Fruit fly (Drosophila melanogaster) whole organism, wandering third instar larva: Measurements from ENCODE around the gene CG42537.

Experiments used
- Abd-B ChIP-seq: fragments of >200 bp; optimal IDR thresholded peaks from 2 replicates; lab custom pipeline; 2017; ENCODE audit warnings: missing biosample characterization, missing genetic modification characterization
- CG32264 ChIP-seq: fragments of 200-800 bp; sonication (Bioruptor generic); optimal IDR thresholded peaks from 2 replicates; lab custom pipeline; 2016; ENCODE audit warnings: missing biosample characterization, missing genetic modification characterization
- CG9705 ChIP-seq: fragments of 200-800 bp; sonication (Bioruptor generic); optimal IDR thresholded peaks from 2 replicates; lab custom pipeline; 2018; ENCODE audit warnings: missing biosample characterization, mild to moderate bottlenecking, missing genetic modification characterization
- CrebA ChIP-seq: fragments of 200-800 bp; sonication (Bioruptor generic); optimal IDR thresholded peaks from 2 replicates; lab custom pipeline; 2016; ENCODE audit warnings: missing biosample characterization, mild to moderate bottlenecking, missing genetic modification characterization, borderline replicate concordance
- Dfd ChIP-seq: fragments of >200 bp; optimal IDR thresholded peaks from 2 replicates; lab custom pipeline; 2017; ENCODE audit warnings: missing biosample characterization, missing genetic modification characterization
- Dif ChIP-seq: fragments of 200-275, 200-300 bp; sonication (Bioruptor generic); optimal IDR thresholded peaks from 2 replicates; lab custom pipeline; 2018; ENCODE audit warnings: missing biosample characterization, missing genetic modification characterization; ENCODE audit not compliant: partially characterized antibody
- GATAd ChIP-seq: sonication (Bioruptor generic); optimal IDR thresholded peaks from 2 replicates; lab custom pipeline; 2016; ENCODE audit warnings: missing biosample characterization, missing genetic modification characterization
- HLH106 ChIP-seq: fragments of 200-800 bp; optimal IDR thresholded peaks from 3 replicates; lab custom pipeline; 2019; ENCODE audit warnings: missing biosample characterization, mild to moderate bottlenecking, missing genetic modification characterization, moderate library complexity
- Hnf4 ChIP-seq: fragments of 200-800 bp; sonication (Bioruptor generic); optimal IDR thresholded peaks from 2 replicates; lab custom pipeline; 2016; ENCODE audit warnings: missing biosample characterization, mild to moderate bottlenecking, missing genetic modification characterization
- Hr78 ChIP-seq: fragments of >200 bp; optimal IDR thresholded peaks from 2 replicates; lab custom pipeline; 2017; ENCODE audit warnings: missing biosample characterization, missing genetic modification characterization
- Hr83 ChIP-seq: fragments of 200-300 bp; sonication (Bioruptor generic); optimal IDR thresholded peaks from 2 replicates; lab custom pipeline; 2016; ENCODE audit warnings: missing biosample characterization, mild to moderate bottlenecking, missing genetic modification characterization, moderate library complexity; ENCODE audit not compliant: poor library complexity, severe bottlenecking
- Jra ChIP-seq: sonication (Bioruptor generic); optimal IDR thresholded peaks from 2 replicates; lab custom pipeline; 2016; ENCODE audit warnings: missing biosample characterization, missing genetic modification characterization
- Mio ChIP-seq: sonication (Bioruptor generic); optimal IDR thresholded peaks from 2 replicates; lab custom pipeline; 2016; ENCODE audit warnings: missing biosample characterization, missing genetic modification characterization
- Myc ChIP-seq: fragments of >200 bp; optimal IDR thresholded peaks from 2 replicates; lab custom pipeline; 2017
- N ChIP-seq: fragments of >200 bp; optimal IDR thresholded peaks from 2 replicates; lab custom pipeline; 2018; ENCODE audit warnings: missing biosample characterization, missing external identifiers, missing genetic modification characterization
- OdsH ChIP-seq: fragments of 200-800 bp; sonication (Bioruptor generic); optimal IDR thresholded peaks from 2 replicates; lab custom pipeline; 2016; ENCODE audit warnings: missing biosample characterization, mild to moderate bottlenecking, missing genetic modification characterization
- Rel ChIP-seq, 2 experiments: fragments of 200-800 bp; sonication (Bioruptor generic) in 1 of 2; optimal IDR thresholded peaks; 2 replicates in 1 of 2; 3 replicates in 1 of 2; lab custom pipeline; 2016 to 2019; ENCODE audit warnings: mild to moderate bottlenecking in 2 of 2, missing biosample characterization in 2 of 2, missing genetic modification characterization in 2 of 2, moderate library complexity in 1 of 2
- Sp1 ChIP-seq: fragments of 200-800 bp; sonication (Bioruptor generic); optimal IDR thresholded peaks from 3 replicates; lab custom pipeline; 2019; ENCODE audit warnings: missing biosample characterization, mild to moderate bottlenecking, missing genetic modification characterization, moderate library complexity
- Vsx2 ChIP-seq: fragments of 200-300, 225-300 bp; sonication (Bioruptor generic); optimal IDR thresholded peaks from 2 replicates; lab custom pipeline; 2018; ENCODE audit warnings: missing biosample characterization, missing genetic modification characterization; ENCODE audit not compliant: partially characterized antibody
- br ChIP-seq: fragments of 200-800 bp; sonication (Bioruptor generic); optimal IDR thresholded peaks from 2 replicates; lab custom pipeline; 2016; ENCODE audit warnings: missing biosample characterization, missing genetic modification characterization
- brk ChIP-seq: fragments of 200-800 bp; sonication (Bioruptor generic); optimal IDR thresholded peaks from 2 replicates; lab custom pipeline; 2016; ENCODE audit warnings: missing biosample characterization, mild to moderate bottlenecking, missing genetic modification characterization
- dmrt93B ChIP-seq: fragments of 200-800 bp; sonication (Bioruptor generic); optimal IDR thresholded peaks from 2 replicates; lab custom pipeline; 2018; ENCODE audit warnings: missing biosample characterization, mild to moderate bottlenecking, missing genetic modification characterization
- ey ChIP-seq: fragments of 200-800 bp; sonication (Bioruptor generic); optimal IDR thresholded peaks from 2 replicates; lab custom pipeline; 2016; ENCODE audit warnings: missing biosample characterization, missing genetic modification characterization
- foxo ChIP-seq, 2 experiments: fragments of 200-800 bp; sonication (Bioruptor generic); optimal IDR thresholded peaks; 2 replicates in 1 of 2; 3 replicates in 1 of 2; lab custom pipeline; 2016 to 2017; ENCODE audit warnings: missing biosample characterization in 2 of 2, missing genetic modification characterization in 2 of 2
- fru ChIP-seq: fragments of 200-800 bp; sonication (Bioruptor generic); optimal IDR thresholded peaks from 3 replicates; lab custom pipeline; 2016; ENCODE audit warnings: missing biosample characterization, mild to moderate bottlenecking, missing genetic modification characterization
- h ChIP-seq: fragments of 200-800 bp; sonication (Bioruptor generic); optimal IDR thresholded peaks from 3 replicates; lab custom pipeline; 2016; ENCODE audit warnings: missing biosample characterization, mild to moderate bottlenecking, missing genetic modification characterization
- jim ChIP-seq: fragments of 175-275, 200-325 bp; sonication (Bioruptor generic); optimal IDR thresholded peaks from 2 replicates; lab custom pipeline; 2016; ENCODE audit warnings: missing biosample characterization, mild to moderate bottlenecking, missing genetic modification characterization
- lola ChIP-seq: fragments of >200 bp; optimal IDR thresholded peaks from 2 replicates; lab custom pipeline; 2017; ENCODE audit warnings: missing biosample characterization, missing genetic modification characterization
- pan ChIP-seq: fragments of >200 bp; optimal IDR thresholded peaks from 2 replicates; lab custom pipeline; 2017
- psq ChIP-seq: fragments of 200-800 bp; sonication (Bioruptor generic); optimal IDR thresholded peaks from 3 replicates; lab custom pipeline; 2017; ENCODE audit warnings: missing biosample characterization, mild to moderate bottlenecking, missing genetic modification characterization, moderate library complexity
- sage ChIP-seq: fragments of 200-800 bp; sonication (Bioruptor generic); optimal IDR thresholded peaks from 2 replicates; lab custom pipeline; 2016; ENCODE audit warnings: missing biosample characterization, mild to moderate bottlenecking, missing genetic modification characterization
- sv ChIP-seq: fragments of 200-800 bp; sonication (Bioruptor generic); optimal IDR thresholded peaks from 3 replicates; lab custom pipeline; 2016; ENCODE audit warnings: missing biosample characterization, missing genetic modification characterization
- tai ChIP-seq: sonication (Bioruptor generic); optimal IDR thresholded peaks from 2 replicates; lab custom pipeline; 2016; ENCODE audit warnings: missing biosample characterization, missing genetic modification characterization
- usp ChIP-seq: fragments of >200 bp; optimal IDR thresholded peaks from 2 replicates; lab custom pipeline; 2017; ENCODE audit warnings: missing biosample characterization, missing genetic modification characterization
- woc ChIP-seq: sonication (Bioruptor generic); optimal IDR thresholded peaks from 2 replicates; lab custom pipeline; 2016; ENCODE audit warnings: missing biosample characterization, mild to moderate bottlenecking, missing genetic modification characterization

The CG42537 gene

dm6 chr3R:6339795-6340194 is 37.8 kb upstream of the CG42537 start, which contains the start of gene Osi20:
Gene Osi20 (plus strand): TSS chr3R:6340095.
- no peak for TF ChIP-seq OdsH
- TF ChIP-seq tai (GFP tag; lab: Kevin White, UChicago): no peak
- no peak for TF ChIP-seq CrebA
- no peak for TF ChIP-seq woc
- no peak for TF ChIP-seq foxo (GFP tag; optimal IDR thresholded peaks at IDR 0.05; lab: Kevin White, UChicago)
- no peak for TF ChIP-seq psq
- no peak for TF ChIP-seq Hr83 (GFP tag; lab: Kevin White, UChicago)
- TF ChIP-seq Abd-B: no peak
- TF ChIP-seq brk (GFP tag; lab: Kevin White, UChicago): no peak
- TF ChIP-seq lola (GFP tag; lab: Kevin White, UChicago): no peak
- no peak for TF ChIP-seq HLH106 (tag; lab: Kevin White, UChicago)
- TF ChIP-seq Jra: no peak
- no peak for TF ChIP-seq CG9705 (GFP tag; lab: Kevin White, UChicago)

dm6 chr3R:6341668-6342067 is 35.9 kb upstream of the CG42537 start, which contains the start of gene CG17917:
Gene CG17917 (plus strand): TSS chr3R:6341968.
- TF ChIP-seq br (GFP tag; lab: Kevin White, UChicago) (no peak), lola (GFP tag; lab: Kevin White, UChicago) (no peak), Hr78 (GFP tag; lab: Kevin White, UChicago) (no peak), woc (no peak), foxo (GFP tag; optimal IDR thresholded peaks at IDR 0.05; lab: Kevin White, UChicago) (no peak), Dif (GFP tag; lab: Kevin White, UChicago) (no peak), psq (no peak), dmrt93B (GFP tag; lab: Kevin White, UChicago) (no peak)

dm6 chr3R:6342702-6343101 is 34.9 kb upstream of the CG42537 start, which contains the start of gene CG10298:
Gene CG10298 (plus strand): TSS chr3R:6343002.
- TF ChIP-seq Sp1 (no peak), sv (GFP tag; lab: Kevin White, UChicago) (no peak), jim (no peak), Mio (GFP tag; lab: Kevin White, UChicago) (no peak), N (GFP tag; lab: Kevin White, UChicago) (no peak), Vsx2 (GFP tag; lab: Kevin White, UChicago) (no peak), ey (GFP tag; lab: Kevin White, UChicago) (no peak), Dfd (no peak), Hnf4 (GFP tag; lab: Kevin White, UChicago) (no peak), dmrt93B (GFP tag; lab: Kevin White, UChicago) (no peak), tai (GFP tag; lab: Kevin White, UChicago) (no peak), Dif (GFP tag; lab: Kevin White, UChicago) (no peak), Hr83 (GFP tag; lab: Kevin White, UChicago) (no peak), CG32264 (no peak), HLH106 (tag; lab: Kevin White, UChicago) (no peak), sage (GFP tag; lab: Kevin White, UChicago) (no peak), pan (no peak)

dm6 chr3R:6343396-6344239 is 34.0 kb upstream of the CG42537 start, which contains the start of gene CG17919:
Gene CG17919 (plus strand): TSS chr3R:6344029.
- TF ChIP-seq pan (no peak), Rel (GFP tag; optimal IDR thresholded peaks at IDR 0.05; lab: Kevin White, UChicago) (no peak), Rel (tag; optimal IDR thresholded peaks at IDR 0.05; lab: Kevin White, UChicago) (peak; percentile 62), Dfd (no peak), lola (GFP tag; lab: Kevin White, UChicago) (no peak), usp (GFP tag; lab: Kevin White, UChicago) (no peak), foxo (GFP tag; optimal IDR thresholded peaks at IDR 0.05; lab: Kevin White, UChicago) (no peak), Hr78 (GFP tag; lab: Kevin White, UChicago) (no peak), br (GFP tag; lab: Kevin White, UChicago) (no peak), dmrt93B (GFP tag; lab: Kevin White, UChicago) (no peak), ey (GFP tag; lab: Kevin White, UChicago) (no peak), brk (GFP tag; lab: Kevin White, UChicago) (no peak), tai (GFP tag; lab: Kevin White, UChicago) (no peak), Sp1 (no peak), HLH106 (tag; lab: Kevin White, UChicago) (no peak), fru (GFP tag; lab: Kevin White, UChicago) (peak; percentile 28), woc (no peak), sage (GFP tag; lab: Kevin White, UChicago) (no peak), Mio (GFP tag; lab: Kevin White, UChicago) (no peak), h (peak; percentile 21), GATAd (GFP tag; lab: Kevin White, UChicago) (no peak), Hr83 (GFP tag; lab: Kevin White, UChicago) (peak; percentile 72), Dif (GFP tag; lab: Kevin White, UChicago) (peak; percentile 16), sv (GFP tag; lab: Kevin White, UChicago) (no peak), Vsx2 (GFP tag; lab: Kevin White, UChicago) (no peak), CG9705 (GFP tag; lab: Kevin White, UChicago) (no peak), N (GFP tag; lab: Kevin White, UChicago) (no peak), Myc (no peak)
